Fruit fly (Drosophila melanogaster) whole organism, wandering third instar larva: ENCODE data around the gene CG5853.
A peak's percentile ranks its signal among the peaks of the same experiment; 100 is the strongest.

ENCODE experiments used
- CrebA ChIP-seq: fragments of 200-800 bp; sonication (Bioruptor generic); optimal IDR thresholded peaks from 2 replicates; lab custom pipeline; 2016; ENCODE audit warnings: missing biosample characterization, mild to moderate bottlenecking, missing genetic modification characterization, borderline replicate concordance
- Dfd ChIP-seq: fragments of >200 bp; optimal IDR thresholded peaks from 2 replicates; lab custom pipeline; 2017; ENCODE audit warnings: missing biosample characterization, missing genetic modification characterization
- OdsH ChIP-seq: fragments of 200-800 bp; sonication (Bioruptor generic); optimal IDR thresholded peaks from 2 replicates; lab custom pipeline; 2016; ENCODE audit warnings: missing biosample characterization, mild to moderate bottlenecking, missing genetic modification characterization
- h ChIP-seq: fragments of 200-800 bp; sonication (Bioruptor generic); optimal IDR thresholded peaks from 3 replicates; lab custom pipeline; 2016; ENCODE audit warnings: missing biosample characterization, mild to moderate bottlenecking, missing genetic modification characterization
- tai ChIP-seq: sonication (Bioruptor generic); optimal IDR thresholded peaks from 2 replicates; lab custom pipeline; 2016; ENCODE audit warnings: missing biosample characterization, missing genetic modification characterization

DNA sequence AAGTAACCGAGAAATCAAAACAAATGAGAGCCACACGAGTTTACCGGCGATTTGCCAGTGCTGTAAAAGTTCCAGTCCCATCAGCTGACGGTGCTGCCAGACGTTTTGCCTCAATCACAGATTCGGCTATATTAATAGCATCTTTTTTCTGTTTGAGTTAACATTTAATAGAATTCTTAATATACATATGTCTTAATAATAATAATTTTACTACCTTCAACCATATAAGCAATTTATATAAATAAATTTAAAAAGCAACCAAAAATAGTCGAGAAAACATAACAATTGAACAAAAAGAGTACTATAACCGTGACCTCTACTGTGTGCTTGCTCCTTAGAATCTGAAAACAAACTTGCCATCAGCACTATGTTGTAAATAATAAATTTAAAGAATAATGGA lies 6.7 kb upstream of the CG5853 start, which contains the start of the genes CG13126 and CG4709:
- TF ChIP-seq CrebA (GFP tag; lab: Kevin White, UChicago), result no peak
- TF ChIP-seq tai, result no peak
- no peak for TF ChIP-seq Dfd (GFP tag; lab: Kevin White, UChicago)
- peak; percentile 91 for TF ChIP-seq h
- peak; percentile 89 for TF ChIP-seq OdsH (GFP tag; lab: Kevin White, UChicago)
